Worm (Caenorhabditis elegans) whole organism, L1 larva: ENCODE data around the gene rde-12.

Experiments used
- C04F5.9 ChIP-seq: sonication (generic microtip); optimal IDR thresholded peaks from 2 replicates; lab custom pipeline; 2016; ENCODE audit warnings: missing genetic modification characterization, missing compliant biosample characterization
- C16A3.4 ChIP-seq: fragments of 150-350 bp; optimal IDR thresholded peaks from 2 replicates; lab custom pipeline; 2014; ENCODE audit warnings: missing biosample characterization, missing genetic modification characterization
- aha-1 ChIP-seq: fragments of 150-350 bp; optimal IDR thresholded peaks from 2 replicates; lab custom pipeline; 2014; ENCODE audit warnings: missing biosample characterization, missing genetic modification characterization
- alr-1 ChIP-seq: fragments of 200-800 bp; sonication (Bioruptor generic); optimal IDR thresholded peaks from 2 replicates; lab custom pipeline; 2018; ENCODE audit warnings: borderline replicate concordance, mild to moderate bottlenecking, missing genetic modification characterization, missing compliant biosample characterization
- ama-1 ChIP-seq: fragments of 150-350 bp; optimal IDR thresholded peaks from 2 replicates; lab custom pipeline; 2014
- ceh-63 ChIP-seq: fragments of 200-800 bp; sonication (Bioruptor generic); optimal IDR thresholded peaks from 2 replicates; lab custom pipeline; 2018; ENCODE audit warnings: mild to moderate bottlenecking, missing genetic modification characterization, missing compliant biosample characterization
- ceh-8 ChIP-seq: fragments of 200-800 bp; sonication (Bioruptor generic); optimal IDR thresholded peaks from 2 replicates; lab custom pipeline; 2018; ENCODE audit warnings: mild to moderate bottlenecking, missing genetic modification characterization, moderate library complexity, missing compliant biosample characterization
- dpl-1 ChIP-seq, 3 experiments: fragments of 150-350 bp in 2 of 3; sonication (generic microtip) in 1 of 3; optimal IDR thresholded peaks; 2 replicates each; lab custom pipeline; 2014 to 2017; ENCODE audit warnings: missing biosample characterization in 3 of 3, missing genetic modification characterization in 3 of 3, missing genetic modification reagents in 3 of 3
- dsc-1 ChIP-seq: sonication (generic microtip); optimal IDR thresholded peaks from 2 replicates; lab custom pipeline; 2016; ENCODE audit warnings: mild to moderate bottlenecking, missing genetic modification characterization, missing compliant biosample characterization
- efl-1 ChIP-seq, 4 experiments: fragments of 150-350 bp; optimal IDR thresholded peaks in 3 of 4; peaks in 1 of 4; 1 replicate in 1 of 4; 2 replicates in 3 of 4; lab custom pipeline; 2014; ENCODE audit warnings: missing biosample characterization in 2 of 4, missing genetic modification characterization in 2 of 4, missing genetic modification reagents in 2 of 4
- egl-27 ChIP-seq, 2 experiments: fragments of 150-350 bp in 1 of 2; sonication (generic microtip); optimal IDR thresholded peaks; 3 replicates each; lab custom pipeline; 2017 to 2018; ENCODE audit warnings: missing biosample characterization in 2 of 2, missing genetic modification characterization in 2 of 2, missing genetic modification reagents in 2 of 2
- ets-5 ChIP-seq: fragments of 200-800 bp; sonication (Bioruptor generic); IDR thresholded peaks from 2 replicates; pipeline ENCODE4 v1.3.6; 2022; ENCODE audit warnings: missing genetic modification characterization, missing compliant biosample characterization
- fkh-4 ChIP-seq: sonication (generic microtip); optimal IDR thresholded peaks from 2 replicates; lab custom pipeline; 2016; ENCODE audit warnings: missing compliant biosample characterization, missing genetic modification characterization, borderline replicate concordance
- fkh-8 ChIP-seq: sonication (generic microtip); optimal IDR thresholded peaks from 2 replicates; lab custom pipeline; 2016; ENCODE audit warnings: mild to moderate bottlenecking, missing genetic modification characterization, missing compliant biosample characterization
- grh-1 ChIP-seq: fragments of 200-800 bp; sonication (Bioruptor generic); IDR thresholded peaks from 2 replicates; pipeline ENCODE4 v1.3.6; 2022; ENCODE audit warnings: missing genetic modification reagents, missing genetic modification characterization, missing compliant biosample characterization
- hpl-2 ChIP-seq: fragments of 150-350 bp; optimal IDR thresholded peaks from 2 replicates; lab custom pipeline; 2014; ENCODE audit warnings: missing biosample characterization, missing genetic modification reagents, missing genetic modification characterization
- jun-1 ChIP-seq: fragments of 150-350 bp; optimal IDR thresholded peaks from 2 replicates; lab custom pipeline; 2014; ENCODE audit warnings: missing biosample characterization, missing genetic modification reagents, missing genetic modification characterization
- lin-14 ChIP-seq: fragments of 200-800 bp; sonication (Bioruptor generic); optimal IDR thresholded peaks from 2 replicates; lab custom pipeline; 2018; ENCODE audit warnings: mild to moderate bottlenecking, missing genetic modification characterization, moderate library complexity, missing compliant biosample characterization
- lin-15B ChIP-seq: fragments of 150-350 bp; sonication (generic microtip); optimal IDR thresholded peaks from 3 replicates; lab custom pipeline; 2014; ENCODE audit warnings: missing biosample characterization, missing genetic modification characterization
- lin-35 ChIP-seq, 2 experiments: fragments of 150-350 bp; optimal IDR thresholded peaks; 2 replicates each; lab custom pipeline; 2014; ENCODE audit warnings: missing biosample characterization in 2 of 2, missing genetic modification characterization in 2 of 2, missing genetic modification reagents in 2 of 2
- lin-39 ChIP-seq: fragments of 150-350 bp; optimal IDR thresholded peaks from 2 replicates; lab custom pipeline; 2014; ENCODE audit warnings: missing biosample characterization, missing genetic modification reagents, missing genetic modification characterization
- lir-3 ChIP-seq: sonication (generic microtip); optimal IDR thresholded peaks from 2 replicates; lab custom pipeline; 2016; ENCODE audit warnings: mild to moderate bottlenecking, missing genetic modification characterization, moderate library complexity, missing compliant biosample characterization; ENCODE audit not compliant: poor library complexity
- lsy-2 ChIP-seq, 2 experiments: fragments of 150-350 bp; optimal IDR thresholded peaks; 2 replicates each; lab custom pipeline; 2014; ENCODE audit warnings: missing biosample characterization in 2 of 2, missing genetic modification characterization in 2 of 2
- mab-9 ChIP-seq: fragments of 200-800 bp; sonication (Bioruptor generic); IDR thresholded peaks from 2 replicates; pipeline ENCODE4 v1.3.6; 2022; ENCODE audit warnings: missing genetic modification reagents, missing genetic modification characterization, missing compliant biosample characterization
- mdl-1 ChIP-seq, 2 experiments: fragments of 150-350 bp; optimal IDR thresholded peaks; 2 replicates each; lab custom pipeline; 2014 to 2017; ENCODE audit warnings: missing biosample characterization in 2 of 2, missing genetic modification characterization in 2 of 2, inconsistent platforms in 1 of 2
- mef-2 ChIP-seq: fragments of 150-350 bp; optimal IDR thresholded peaks from 2 replicates; lab custom pipeline; 2014; ENCODE audit warnings: missing biosample characterization, missing genetic modification characterization
- nhr-12 ChIP-seq: sonication (generic microtip); optimal IDR thresholded peaks from 2 replicates; lab custom pipeline; 2017; ENCODE audit warnings: missing biosample characterization, missing genetic modification characterization
- nhr-20 ChIP-seq: sonication (generic microtip); optimal IDR thresholded peaks from 2 replicates; lab custom pipeline; 2016; ENCODE audit warnings: mild to moderate bottlenecking, missing genetic modification characterization, missing compliant biosample characterization
- nhr-237 ChIP-seq: fragments of 150-350 bp; optimal IDR thresholded peaks from 2 replicates; lab custom pipeline; 2014; ENCODE audit warnings: missing biosample characterization, missing genetic modification characterization
- nhr-47 ChIP-seq: sonication (generic microtip); optimal IDR thresholded peaks from 2 replicates; lab custom pipeline; 2016; ENCODE audit warnings: mild to moderate bottlenecking, missing genetic modification characterization, moderate library complexity, missing compliant biosample characterization
- nhr-71 ChIP-seq: sonication (generic microtip); optimal IDR thresholded peaks from 2 replicates; lab custom pipeline; 2016; ENCODE audit warnings: mild to moderate bottlenecking, missing genetic modification characterization, moderate library complexity, missing compliant biosample characterization
- nhr-76 ChIP-seq: sonication (generic microtip); optimal IDR thresholded peaks from 2 replicates; lab custom pipeline; 2017; ENCODE audit warnings: missing biosample characterization, missing genetic modification characterization
- nhr-77 ChIP-seq: fragments of 150-350 bp; optimal IDR thresholded peaks from 2 replicates; lab custom pipeline; 2014; ENCODE audit warnings: missing biosample characterization, missing genetic modification characterization
- nhr-84 ChIP-seq: sonication (generic microtip); optimal IDR thresholded peaks from 2 replicates; lab custom pipeline; 2017; ENCODE audit warnings: missing biosample characterization, missing genetic modification characterization
- nhr-85 ChIP-seq: sonication (generic microtip); peaks from one replicate; lab custom pipeline; 2016; ENCODE audit warnings: missing genetic modification characterization, inconsistent platforms, missing compliant biosample characterization
- nhr-90 ChIP-seq: sonication (generic microtip); optimal IDR thresholded peaks from 2 replicates; lab custom pipeline; 2016; ENCODE audit warnings: mild to moderate bottlenecking, missing genetic modification characterization, missing compliant biosample characterization; ENCODE audit not compliant: poor library complexity
- pax-3 ChIP-seq: fragments of 200-800 bp; sonication (Bioruptor generic); optimal IDR thresholded peaks from 2 replicates; lab custom pipeline; 2018; ENCODE audit warnings: mild to moderate bottlenecking, missing genetic modification characterization, moderate library complexity, missing compliant biosample characterization
- rnt-1 ChIP-seq: sonication (generic microtip); optimal IDR thresholded peaks from 2 replicates; lab custom pipeline; 2016; ENCODE audit warnings: mild to moderate bottlenecking, missing genetic modification characterization, moderate library complexity, missing compliant biosample characterization
- snu-23 ChIP-seq: sonication (generic microtip); optimal IDR thresholded peaks from 2 replicates; lab custom pipeline; 2016; ENCODE audit warnings: missing genetic modification characterization, missing compliant biosample characterization
- swsn-7 ChIP-seq: sonication (generic microtip); optimal IDR thresholded peaks from 2 replicates; lab custom pipeline; 2016; ENCODE audit warnings: missing genetic modification characterization, missing compliant biosample characterization
- tbx-2 ChIP-seq: sonication (generic microtip); optimal IDR thresholded peaks from 2 replicates; lab custom pipeline; 2016; ENCODE audit warnings: missing genetic modification characterization, missing compliant biosample characterization
- unc-130 ChIP-seq: fragments of 150-350 bp; optimal IDR thresholded peaks from 2 replicates; lab custom pipeline; 2017; ENCODE audit warnings: missing biosample characterization, missing genetic modification characterization, inconsistent platforms
- unc-98 ChIP-seq: fragments of 200-800 bp; sonication (Bioruptor generic); IDR thresholded peaks from 2 replicates; pipeline ENCODE4 v1.3.6; 2022; ENCODE audit warnings: missing genetic modification characterization, missing compliant biosample characterization
- xbp-1 ChIP-seq: sonication (generic microtip); optimal IDR thresholded peaks from 2 replicates; lab custom pipeline; 2016; ENCODE audit warnings: missing genetic modification characterization, missing compliant biosample characterization
- zag-1 ChIP-seq: fragments of 150-350 bp; optimal IDR thresholded peaks from 2 replicates; lab custom pipeline; 2014; ENCODE audit warnings: missing biosample characterization, missing genetic modification characterization
- zip-4 ChIP-seq: fragments of 200-800 bp; sonication (Bioruptor generic); optimal IDR thresholded peaks from 2 replicates; lab custom pipeline; 2018; ENCODE audit warnings: mild to moderate bottlenecking, missing genetic modification characterization, moderate library complexity, missing compliant biosample characterization
- ztf-11 ChIP-seq, 2 experiments: sonication (generic microtip); optimal IDR thresholded peaks; 2 replicates each; lab custom pipeline; 2016 to 2017; ENCODE audit warnings: missing genetic modification characterization in 2 of 2, missing biosample characterization in 1 of 2, missing compliant biosample characterization in 1 of 2

The rde-12 gene

ce11 chrV:13660660-13661325 lies 4.4 kb upstream of the rde-12 start, which contains the start of gene letm-1 (continued):
- TF ChIP-seq ceh-8 (GFP tag; lab: Kevin White, UChicago) (no peak), mef-2 (tag; lab: Kevin White, UChicago) (no peak), zip-4 (GFP tag; lab: Kevin White, UChicago) (peak; percentile 40), swsn-7 (no peak), nhr-76 (tag; lab: Kevin White, UChicago) (no peak), ets-5 (GFP tag; lab: Robert Waterston, UW) (no peak), lsy-2 (tag; optimal IDR thresholded peaks at IDR 0.05; lab: Kevin White, UChicago) (peak in 1 of 2 experiments; percentile 12), nhr-20 (peak; percentile 52), snu-23 (GFP tag; lab: Kevin White, UChicago) (peak; percentile 39), dpl-1 (GFP tag; optimal IDR thresholded peaks at IDR 0.05; lab: Kevin White, UChicago) (peak in 2 of 3 experiments; percentile 9 to 38), mab-9 (GFP tag; lab: Robert Waterston, UW) (no peak), hpl-2 (no peak), mdl-1 (tag; optimal IDR thresholded peaks at IDR 0.05; lab: Kevin White, UChicago) (peak in 1 of 2 experiments; percentile 48), nhr-84 (tag; lab: Kevin White, UChicago) (no peak)

ce11 chrV:13664340-13664916 lies 761 bp upstream of the rde-12 start:
- TF ChIP-seq tbx-2 (peak; percentile 7), nhr-84 (tag; lab: Kevin White, UChicago) (no peak), C04F5.9 (no peak), lin-15B (peak; percentile 3), lin-35 (GFP tag; optimal IDR thresholded peaks at IDR 0.05; lab: Kevin White, UChicago) (peak; percentile 45 to 67), mdl-1 (tag; optimal IDR thresholded peaks at IDR 0.05; lab: Kevin White, UChicago) (peak in 1 of 2 experiments; percentile 33), nhr-90 (tag; lab: Kevin White, UChicago) (peak; percentile 36), aha-1 (tag; lab: Kevin White, UChicago) (no peak), fkh-8 (tag; lab: Kevin White, UChicago) (peak; percentile 34), grh-1 (GFP tag; lab: Robert Waterston, UW) (no peak), dpl-1 (GFP tag; optimal IDR thresholded peaks at IDR 0.05; lab: Kevin White, UChicago) (peak; percentile 48 to 77 (median 69)), swsn-7 (peak; percentile 3), ama-1 (lab: Kevin White, UChicago) (peak; percentile 45), nhr-47 (tag; lab: Kevin White, UChicago) (peak; percentile 43), nhr-71 (tag; lab: Kevin White, UChicago) (peak; percentile 48), rnt-1 (peak; percentile 26), nhr-12 (no peak), zag-1 (tag; lab: Kevin White, UChicago) (no peak), efl-1 (optimal IDR thresholded peaks at IDR 0.05; lab: Kevin White, UChicago) (peak; percentile 54 to 65), efl-1 (GFP tag; optimal IDR thresholded peaks at IDR 0.05 in 1 of 2; lab: Kevin White, UChicago) (peak; percentile 61 to 96), nhr-85 (tag; lab: Kevin White, UChicago) (peak; percentile 44), snu-23 (GFP tag; lab: Kevin White, UChicago) (peak; percentile 24), ceh-8 (GFP tag; lab: Kevin White, UChicago) (no peak), lsy-2 (tag; optimal IDR thresholded peaks at IDR 0.05; lab: Kevin White, UChicago) (peak in 1 of 2 experiments; percentile 25), nhr-237 (no peak), lin-14 (GFP tag; lab: Kevin White, UChicago) (peak; percentile 18), pax-3 (tag; lab: Kevin White, UChicago) (peak; percentile 19), jun-1 (tag; lab: Kevin White, UChicago) (peak; percentile 10)

- TF ChIP-seq efl-1 (optimal IDR thresholded peaks at IDR 0.05; lab: Kevin White, UChicago): no peak
- TF ChIP-seq efl-1 (GFP tag; optimal IDR thresholded peaks at IDR 0.05 in 1 of 2; lab: Kevin White, UChicago): no peak
- TF ChIP-seq alr-1 (tag; lab: Kevin White, UChicago): no peak
- TF ChIP-seq lir-3 (tag; lab: Kevin White, UChicago): no peak
- TF ChIP-seq unc-98: no peak
- TF ChIP-seq ama-1 (lab: Kevin White, UChicago): no peak
- no peak for TF ChIP-seq nhr-77 (tag; lab: Kevin White, UChicago)
- TF ChIP-seq ztf-11 (tag; optimal IDR thresholded peaks at IDR 0.05; lab: Kevin White, UChicago): no peak
- no peak for TF ChIP-seq lin-39 (tag; lab: Kevin White, UChicago)
- TF ChIP-seq egl-27 (tag; optimal IDR thresholded peaks at IDR 0.05; lab: Kevin White, UChicago): no peak
- TF ChIP-seq lsy-2 (tag; optimal IDR thresholded peaks at IDR 0.05; lab: Kevin White, UChicago): no peak
- TF ChIP-seq dsc-1: no peak
- TF ChIP-seq unc-130 (tag; lab: Kevin White, UChicago): no peak
- no peak for TF ChIP-seq fkh-4
- no peak for TF ChIP-seq ceh-63 (GFP tag; lab: Kevin White, UChicago)
- TF ChIP-seq C16A3.4: no peak
- no peak for TF ChIP-seq xbp-1 (tag; lab: Kevin White, UChicago)
These were observed 1.3 kb downstream of the rde-12 start for ce11 chrV:13666460-13666859.
